Fruit fly (Drosophila melanogaster): ENCODE measurements around the gene Vha68-1.
A peak's percentile ranks its signal among the peaks of the same experiment; 100 is the strongest.

The Vha68-1 gene

dm6 chr2L:13004059-13004870, at the start of gene Vha68-1, which contains the start of gene mTor:
Gene Vha68-1 (minus strand): TSS chr2L:13004107.
Gene mTor (plus strand): TSS chr2L:13004480.
- TF ChIP-seq CTCF (optimal IDR thresholded peaks at IDR 0.05) (no peak), CG8478 (optimal IDR thresholded peaks at IDR 0.05) (no peak)

- TF ChIP-seq CTCF (optimal IDR thresholded peaks at IDR 0.05) (no peak), CG8478 (optimal IDR thresholded peaks at IDR 0.05) (no peak)
These were observed 45.2 kb upstream of the Vha68-1 start for dm6 chr2L:13049136-13049535.

- TF ChIP-seq CTCF (optimal IDR thresholded peaks at IDR 0.05) = no peak
- TF ChIP-seq CG8478 (optimal IDR thresholded peaks at IDR 0.05) = no peak
These were observed 42.0 kb upstream of the Vha68-1 start for dm6 chr2L:13045924-13046323.

dm6 chr2L:13044135-13044534, 40.2 kb upstream of the Vha68-1 start:
- no peak for TF ChIP-seq CG8478 (optimal IDR thresholded peaks at IDR 0.05)
- TF ChIP-seq CTCF (optimal IDR thresholded peaks at IDR 0.05) = no peak

- TF ChIP-seq CG8478 (optimal IDR thresholded peaks at IDR 0.05) = no peak
- TF ChIP-seq CTCF (optimal IDR thresholded peaks at IDR 0.05) = no peak
These were observed 38.5 kb upstream of the Vha68-1 start for dm6 chr2L:13042405-13042804.

- TF ChIP-seq CTCF (optimal IDR thresholded peaks at IDR 0.05) (no peak), CG8478 (optimal IDR thresholded peaks at IDR 0.05) (no peak)
These were observed 31.8 kb upstream of the Vha68-1 start for dm6 chr2L:13035687-13036185.

- TF ChIP-seq CG8478 (optimal IDR thresholded peaks at IDR 0.05) = no peak
- no peak for TF ChIP-seq CTCF (optimal IDR thresholded peaks at IDR 0.05)
These were observed 25.0 kb upstream of the Vha68-1 start for dm6 chr2L:13028923-13029322.

- TF ChIP-seq CTCF (optimal IDR thresholded peaks at IDR 0.05) (no peak), CG8478 (optimal IDR thresholded peaks at IDR 0.05) (no peak)
These were observed 17.3 kb upstream of the Vha68-1 start, which contains the start of gene CG9933 for dm6 chr2L:13021020-13021781. Gene CG9933 (minus strand): TSS chr2L:13021312.

dm6 chr2L:13018992-13019484, 15.1 kb upstream of the Vha68-1 start, which contains the start of gene Ube4B:
Gene Ube4B (minus strand): TSS chr2L:13019434.
- TF ChIP-seq CTCF (optimal IDR thresholded peaks at IDR 0.05) = no peak
- no peak for TF ChIP-seq CG8478 (optimal IDR thresholded peaks at IDR 0.05)

- TF ChIP-seq CG8478 (optimal IDR thresholded peaks at IDR 0.05) = no peak
- TF ChIP-seq CTCF (optimal IDR thresholded peaks at IDR 0.05) = no peak
These were observed 10.3 kb upstream of the Vha68-1 start for dm6 chr2L:13014038-13014790.

- no peak for TF ChIP-seq CG8478 (optimal IDR thresholded peaks at IDR 0.05)
- TF ChIP-seq CTCF (optimal IDR thresholded peaks at IDR 0.05) = no peak
These were observed 1.4 kb upstream of the Vha68-1 start for dm6 chr2L:13005304-13005703.

- TF ChIP-seq CG8478 (optimal IDR thresholded peaks at IDR 0.05) (no peak), CTCF (optimal IDR thresholded peaks at IDR 0.05) (peak; percentile 83 to 85)
These were observed 248 bp downstream of the Vha68-1 start for dm6 chr2L:13003659-13004058.

- TF ChIP-seq CG8478 (optimal IDR thresholded peaks at IDR 0.05) = no peak
- no peak for TF ChIP-seq CTCF (optimal IDR thresholded peaks at IDR 0.05)
These were observed 3.4 kb downstream of the Vha68-1 start, which contains the start of gene Yip1d1 for dm6 chr2L:13000393-13001001. Gene Yip1d1 (minus strand): TSS chr2L:13000635.

- TF ChIP-seq CTCF (optimal IDR thresholded peaks at IDR 0.05) (no peak), CG8478 (optimal IDR thresholded peaks at IDR 0.05) (no peak)
These were observed 18.9 kb downstream of the Vha68-1 start for dm6 chr2L:12985043-12985442.
